Worm (Caenorhabditis elegans) whole organism, L2 larva: Measurements from ENCODE around the gene C35A11.2.

Source experiments
- C34F6.9 ChIP-seq: fragments of 150-350 bp; optimal IDR thresholded peaks from 2 replicates; lab custom pipeline; 2014; ENCODE audit warnings: missing biosample characterization, missing genetic modification characterization
- R02D3.7 ChIP-seq: fragments of 150-350 bp; optimal IDR thresholded peaks from 2 replicates; lab custom pipeline; 2014; ENCODE audit warnings: missing biosample characterization, missing genetic modification characterization
- Y55F3AM.14 ChIP-seq: fragments of 200-800 bp; sonication (Bioruptor generic); optimal IDR thresholded peaks from 2 replicates; lab custom pipeline; 2018; ENCODE audit warnings: mild to moderate bottlenecking, missing genetic modification characterization, missing compliant biosample characterization
- ZK546.5 ChIP-seq: sonication (generic microtip); optimal IDR thresholded peaks from 2 replicates; lab custom pipeline; 2017; ENCODE audit warnings: missing biosample characterization, missing genetic modification characterization
- alr-1 ChIP-seq: fragments of 150-350 bp; optimal IDR thresholded peaks from 2 replicates; lab custom pipeline; 2014; ENCODE audit warnings: missing biosample characterization, missing genetic modification characterization
- aly-2 ChIP-seq: fragments of 150-350 bp; optimal IDR thresholded peaks from 2 replicates; lab custom pipeline; 2014; ENCODE audit warnings: missing biosample characterization, missing genetic modification characterization
- blmp-1 ChIP-seq: sonication (generic microtip); optimal IDR thresholded peaks from 2 replicates; lab custom pipeline; 2017; ENCODE audit warnings: missing genetic modification characterization, mild to moderate bottlenecking, missing compliant biosample characterization, antibody characterized with exemption, moderate library complexity; ENCODE audit not compliant: insufficient read depth
- ceh-16 ChIP-seq: fragments of 150-350 bp; optimal IDR thresholded peaks from 2 replicates; lab custom pipeline; 2014; ENCODE audit warnings: missing biosample characterization, missing genetic modification characterization
- ceh-82 ChIP-seq: fragments of 150-350 bp; optimal IDR thresholded peaks from 2 replicates; lab custom pipeline; 2014; ENCODE audit warnings: missing biosample characterization, missing genetic modification characterization
- crh-2 ChIP-seq: sonication (generic microtip); optimal IDR thresholded peaks from 2 replicates; lab custom pipeline; 2017; ENCODE audit warnings: missing biosample characterization, missing genetic modification characterization
- dmd-4 ChIP-seq: sonication (generic microtip); optimal IDR thresholded peaks from 2 replicates; lab custom pipeline; 2017; ENCODE audit warnings: missing biosample characterization, missing genetic modification characterization
- egl-27 ChIP-seq: sonication (generic microtip); optimal IDR thresholded peaks from 3 replicates; lab custom pipeline; 2017; ENCODE audit warnings: missing biosample characterization, missing genetic modification reagents, missing genetic modification characterization
- elt-1 ChIP-seq: fragments of 150-350 bp; optimal IDR thresholded peaks from 2 replicates; lab custom pipeline; 2014; ENCODE audit warnings: missing biosample characterization, missing genetic modification characterization
- elt-3 ChIP-seq: sonication (generic microtip); optimal IDR thresholded peaks from 2 replicates; lab custom pipeline; 2017; ENCODE audit warnings: missing biosample characterization, missing genetic modification characterization
- fos-1 ChIP-seq: fragments of 150-350 bp; optimal IDR thresholded peaks from 2 replicates; lab custom pipeline; 2014; ENCODE audit warnings: missing biosample characterization, missing genetic modification characterization
- gmeb-1 ChIP-seq: fragments of 150-350 bp; optimal IDR thresholded peaks from 2 replicates; lab custom pipeline; 2014; ENCODE audit warnings: missing biosample characterization, missing genetic modification characterization
- lin-13 ChIP-seq: fragments of 150-350 bp; optimal IDR thresholded peaks from 2 replicates; lab custom pipeline; 2014; ENCODE audit warnings: missing biosample characterization, missing genetic modification reagents, missing genetic modification characterization
- lsy-2 ChIP-seq, 2 experiments: fragments of 150-350 bp in 1 of 2; sonication (generic microtip) in 1 of 2; optimal IDR thresholded peaks; 2 replicates each; lab custom pipeline; 2014 to 2017; ENCODE audit warnings: missing biosample characterization in 2 of 2, missing genetic modification characterization in 2 of 2
- mbf-1 ChIP-seq: sonication (generic microtip); optimal IDR thresholded peaks from 2 replicates; lab custom pipeline; 2017; ENCODE audit warnings: missing biosample characterization, missing genetic modification characterization
- mdl-1 ChIP-seq, 2 experiments: fragments of 150-350 bp in 1 of 2; sonication (generic microtip) in 1 of 2; optimal IDR thresholded peaks; 2 replicates each; lab custom pipeline; 2017; ENCODE audit warnings: missing biosample characterization in 2 of 2, missing genetic modification characterization in 2 of 2
- nhr-10 ChIP-seq: sonication (generic microtip); optimal IDR thresholded peaks from 2 replicates; lab custom pipeline; 2017; ENCODE audit warnings: missing biosample characterization, missing genetic modification characterization
- nhr-11 ChIP-seq: fragments of 150-350 bp; optimal IDR thresholded peaks from 2 replicates; lab custom pipeline; 2014; ENCODE audit warnings: missing biosample characterization, missing genetic modification characterization
- nhr-129 ChIP-seq: fragments of 150-350 bp; optimal IDR thresholded peaks from 2 replicates; lab custom pipeline; 2014; ENCODE audit warnings: missing biosample characterization, missing genetic modification characterization
- nhr-21 ChIP-seq: fragments of 150-350 bp; optimal IDR thresholded peaks from 2 replicates; lab custom pipeline; 2014; ENCODE audit warnings: missing biosample characterization, missing genetic modification characterization
- nhr-23 ChIP-seq: fragments of 150-350 bp; optimal IDR thresholded peaks from 2 replicates; lab custom pipeline; 2014; ENCODE audit warnings: missing biosample characterization, missing genetic modification reagents, missing genetic modification characterization
- nhr-25 ChIP-seq: fragments of 150-350 bp; sonication (generic microtip); optimal IDR thresholded peaks from 3 replicates; lab custom pipeline; 2014; ENCODE audit warnings: missing biosample characterization, missing genetic modification characterization
- nhr-77 ChIP-seq: fragments of 150-350 bp; optimal IDR thresholded peaks from 2 replicates; lab custom pipeline; 2014; ENCODE audit warnings: missing biosample characterization, missing genetic modification characterization
- peb-1 ChIP-seq: fragments of 150-350 bp; optimal IDR thresholded peaks from 2 replicates; lab custom pipeline; 2014; ENCODE audit warnings: missing biosample characterization, missing genetic modification characterization
- skn-1 ChIP-seq: sonication (generic microtip); optimal IDR thresholded peaks from 2 replicates; lab custom pipeline; 2017; ENCODE audit warnings: missing biosample characterization, missing genetic modification characterization
- sma-3 ChIP-seq: sonication (generic microtip); optimal IDR thresholded peaks from 2 replicates; lab custom pipeline; 2016; ENCODE audit warnings: missing genetic modification reagents, missing genetic modification characterization, missing compliant biosample characterization
- sma-9 ChIP-seq, 2 experiments: fragments of 150-350 bp in 1 of 2; sonication (generic microtip) in 1 of 2; optimal IDR thresholded peaks; 2 replicates each; lab custom pipeline; 2014 to 2016; ENCODE audit warnings: missing genetic modification characterization in 2 of 2, mild to moderate bottlenecking in 1 of 2, missing biosample characterization in 1 of 2, missing compliant biosample characterization in 1 of 2, missing genetic modification reagents in 1 of 2, moderate library complexity in 1 of 2
- snpc-4 ChIP-seq: fragments of 150-350 bp; optimal IDR thresholded peaks from 2 replicates; lab custom pipeline; 2014; ENCODE audit warnings: missing biosample characterization, missing genetic modification characterization
- unc-39 ChIP-seq: fragments of 150-350 bp; optimal IDR thresholded peaks from 2 replicates; lab custom pipeline; 2014; ENCODE audit warnings: missing biosample characterization, missing genetic modification characterization
- unc-55 ChIP-seq: fragments of 150-350 bp; sonication (generic microtip); optimal IDR thresholded peaks from 3 replicates; lab custom pipeline; 2014; ENCODE audit warnings: missing biosample characterization, missing genetic modification reagents, missing genetic modification characterization
- zag-1 ChIP-seq: fragments of 150-350 bp; optimal IDR thresholded peaks from 2 replicates; lab custom pipeline; 2014; ENCODE audit warnings: missing biosample characterization, missing genetic modification characterization
- ztf-11 ChIP-seq: sonication (generic microtip); optimal IDR thresholded peaks from 2 replicates; lab custom pipeline; 2017; ENCODE audit warnings: missing biosample characterization, missing genetic modification characterization
- ztf-4 ChIP-seq: fragments of 150-350 bp; optimal IDR thresholded peaks from 2 replicates; lab custom pipeline; 2014; ENCODE audit warnings: missing biosample characterization, missing genetic modification characterization

The C35A11.2 gene

DNA sequence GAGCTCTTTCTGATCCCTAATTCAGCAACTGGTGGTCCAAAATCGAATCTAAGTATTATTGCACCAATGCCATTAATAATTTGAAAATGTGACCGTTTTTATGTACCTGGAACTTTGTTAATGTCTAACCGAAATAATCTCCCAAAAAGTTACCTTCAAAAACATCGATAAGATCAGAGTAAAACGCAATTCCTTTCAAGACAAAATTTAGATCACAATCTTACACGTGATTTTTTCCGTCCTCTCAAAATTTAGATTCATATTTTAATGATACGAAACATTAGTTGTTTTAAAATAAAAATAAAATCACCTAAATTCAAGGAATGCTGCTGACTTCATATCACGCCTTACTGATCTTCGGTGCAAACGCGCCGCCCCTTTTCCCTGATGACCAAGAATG, 40.2 kb downstream of the C35A11.2 start:
- TF ChIP-seq nhr-25 (tag; lab: Kevin White, UChicago) (peak; percentile 28), nhr-23 (tag; lab: Kevin White, UChicago) (peak; percentile 65), ceh-16 (tag; lab: Kevin White, UChicago) (peak; percentile 72), sma-9 (GFP tag; optimal IDR thresholded peaks at IDR 0.05; lab: Kevin White, UChicago) (peak; percentile 67), sma-9 (tag; optimal IDR thresholded peaks at IDR 0.05; lab: Kevin White, UChicago) (no peak), elt-1 (tag; lab: Kevin White, UChicago) (peak; percentile 86), nhr-10 (no peak)
- TF ChIP-seq, all 48 proteins: peak for 5

DNA sequence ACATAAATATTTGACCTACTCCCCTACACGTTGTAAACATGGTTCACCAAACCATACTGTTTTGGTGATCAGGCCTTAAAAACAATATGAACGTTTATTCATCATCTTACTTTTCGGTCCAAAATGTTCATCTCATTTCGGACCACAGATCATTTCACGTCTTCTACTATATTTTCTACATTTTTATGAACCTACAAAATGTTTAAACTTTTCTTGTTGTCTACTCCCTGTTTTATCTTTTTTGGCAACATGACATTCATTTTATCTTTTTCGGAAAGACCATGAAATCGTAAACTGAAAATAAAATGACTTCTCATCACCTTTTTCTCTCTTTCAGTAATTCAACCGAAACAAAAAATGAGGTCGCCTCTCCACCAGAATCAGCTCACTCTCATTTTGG, 41.8 kb downstream of the C35A11.2 start, which contains the start of gene rhr-1:
TSS of gene rhr-1 (plus strand) at position 301 of the 400 bp plus-strand sequence.
- no peak for TF ChIP-seq nhr-21
- TF ChIP-seq crh-2 (tag; lab: Kevin White, UChicago), result no peak
- TF ChIP-seq peb-1 (tag; lab: Kevin White, UChicago), result no peak
- TF ChIP-seq mbf-1 (tag; lab: Kevin White, UChicago), result no peak
- no peak for TF ChIP-seq unc-39 (tag; lab: Kevin White, UChicago)

DNA sequence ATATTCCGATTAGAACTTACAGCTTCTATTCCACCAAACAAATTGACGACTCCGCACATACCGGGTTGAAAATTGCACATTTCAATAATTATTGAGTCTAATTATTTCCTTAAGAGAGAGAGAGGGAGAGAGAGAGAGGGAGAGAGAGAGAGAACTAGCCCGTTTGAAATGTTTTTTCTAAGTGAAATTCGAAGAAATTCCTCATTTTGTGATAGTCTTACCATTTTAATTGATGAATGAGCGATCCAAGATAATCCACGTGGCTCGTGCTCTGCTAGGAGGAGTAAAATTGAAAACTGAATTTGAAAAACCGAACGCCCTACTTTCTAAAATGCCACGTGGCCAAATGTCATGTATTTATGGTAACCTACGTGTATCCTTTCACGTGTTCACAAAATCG, 46.4 kb downstream of the C35A11.2 start, which contains the start of gene F08F3.8:
TSS of gene F08F3.8 (minus strand) at position 101 of the 400 bp plus-strand sequence.
- no peak for TF ChIP-seq dmd-4
- no peak for TF ChIP-seq sma-3
- no peak for TF ChIP-seq Y55F3AM.14 (GFP tag; lab: Kevin White, UChicago)
- no peak for TF ChIP-seq snpc-4 (tag; lab: Kevin White, UChicago)
- TF ChIP-seq ztf-11 (tag; lab: Kevin White, UChicago), result no peak
- no peak for TF ChIP-seq zag-1
- TF ChIP-seq nhr-25 (tag; lab: Kevin White, UChicago), result no peak
- no peak for TF ChIP-seq ZK546.5 (tag; lab: Kevin White, UChicago)
- TF ChIP-seq crh-2 (tag; lab: Kevin White, UChicago), result no peak
- TF ChIP-seq nhr-23 (tag; lab: Kevin White, UChicago), result no peak
- TF ChIP-seq alr-1 (tag; lab: Kevin White, UChicago), result no peak
- no peak for TF ChIP-seq blmp-1 (tag; lab: Kevin White, UChicago)
- TF ChIP-seq nhr-129 (tag; lab: Kevin White, UChicago), result no peak
- TF ChIP-seq aly-2 (tag; lab: Kevin White, UChicago), result no peak
- TF ChIP-seq nhr-77 (tag; lab: Kevin White, UChicago), result no peak
- no peak for TF ChIP-seq fos-1
- no peak for TF ChIP-seq R02D3.7
- no peak for TF ChIP-seq mbf-1 (tag; lab: Kevin White, UChicago)
- TF ChIP-seq, all 48 proteins: peak for 0

DNA sequence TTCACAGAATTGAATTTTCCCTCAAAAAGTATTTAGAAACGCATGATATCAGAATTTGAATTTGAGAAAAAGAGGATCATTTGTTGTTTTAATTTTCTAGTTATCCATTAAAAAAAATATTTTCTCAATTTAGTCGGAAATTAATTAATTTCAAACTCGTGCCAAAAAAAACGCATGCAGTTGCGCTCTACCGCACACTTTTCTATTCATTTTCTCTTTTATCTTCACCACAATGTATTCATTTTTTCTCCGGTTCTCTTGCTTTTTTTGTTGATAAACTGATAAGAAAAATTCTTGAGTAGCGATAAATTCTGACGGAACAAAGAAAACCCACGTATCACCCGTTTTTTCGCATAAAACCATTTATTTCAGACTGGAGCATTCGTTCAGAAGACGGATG, 46.9 kb downstream of the C35A11.2 start, which contains the start of gene acl-6:
TSS of gene acl-6 (plus strand) at position 367 of the 400 bp plus-strand sequence.
- TF ChIP-seq nhr-21 (no peak), Y55F3AM.14 (GFP tag; lab: Kevin White, UChicago) (no peak), unc-39 (tag; lab: Kevin White, UChicago) (no peak), lsy-2 (tag; optimal IDR thresholded peaks at IDR 0.05; lab: Kevin White, UChicago) (peak in 1 of 2 experiments; percentile 70), peb-1 (tag; lab: Kevin White, UChicago) (no peak), unc-55 (GFP tag; lab: Kevin White, UChicago) (peak; percentile 66), C34F6.9 (tag; lab: Kevin White, UChicago) (peak; percentile 75), nhr-129 (tag; lab: Kevin White, UChicago) (peak; percentile 25), lin-13 (GFP tag; lab: Kevin White, UChicago) (peak; percentile 37), ZK546.5 (tag; lab: Kevin White, UChicago) (no peak), mdl-1 (tag; optimal IDR thresholded peaks at IDR 0.05; lab: Kevin White, UChicago) (no peak), elt-3 (tag; lab: Kevin White, UChicago) (no peak), ceh-16 (tag; lab: Kevin White, UChicago) (no peak), zag-1 (no peak), sma-9 (GFP tag; optimal IDR thresholded peaks at IDR 0.05; lab: Kevin White, UChicago) (peak; percentile 80), sma-9 (tag; optimal IDR thresholded peaks at IDR 0.05; lab: Kevin White, UChicago) (no peak), sma-3 (peak; percentile 54), alr-1 (tag; lab: Kevin White, UChicago) (no peak), skn-1 (tag; lab: Kevin White, UChicago) (peak; percentile 64), crh-2 (tag; lab: Kevin White, UChicago) (peak; percentile 75), aly-2 (tag; lab: Kevin White, UChicago) (no peak), egl-27 (peak; percentile 37), nhr-11 (tag; lab: Kevin White, UChicago) (no peak), ztf-4 (tag; lab: Kevin White, UChicago) (no peak), gmeb-1 (tag; lab: Kevin White, UChicago) (peak; percentile 91), fos-1 (peak; percentile 94), ceh-82 (no peak)
- TF ChIP-seq, all 48 proteins: peak for 12
